Worm (Caenorhabditis elegans): Measurements from ENCODE around the gene F23B2.10.
A peak's percentile ranks its signal among the peaks of the same experiment; 100 is the strongest.

F23B2.10 gene

ce11 chrIV:9165681-9166080 lies 11.5 kb upstream of the F23B2.10 start, which contains the start of gene C07C7.3:
TSS of gene C07C7.3 (plus strand) at chrIV:9166051.
- TF ChIP-seq gmeb-2 (tag; optimal IDR thresholded peaks at IDR 0.05) (no peak), madf-2 (tag; optimal IDR thresholded peaks at IDR 0.05) (no peak), syd-9 (tag; optimal IDR thresholded peaks at IDR 0.05) (no peak), unc-55 (GFP tag; optimal IDR thresholded peaks at IDR 0.05) (no peak), Y22D7AL.16 (tag; optimal IDR thresholded peaks at IDR 0.05) (no peak), hlh-6 (tag; optimal IDR thresholded peaks at IDR 0.05) (no peak), pros-1 (tag; optimal IDR thresholded peaks at IDR 0.05) (no peak), ceh-19 (GFP tag; optimal IDR thresholded peaks at IDR 0.05) (no peak), ceh-18 (tag; optimal IDR thresholded peaks at IDR 0.05) (no peak), ceh-48 (tag; optimal IDR thresholded peaks at IDR 0.05) (no peak), hlh-15 (tag; optimal IDR thresholded peaks at IDR 0.05) (no peak), elt-2 (tag; optimal IDR thresholded peaks at IDR 0.05) (no peak), ceh-14 (tag; optimal IDR thresholded peaks at IDR 0.05) (no peak), pag-3 (tag; optimal IDR thresholded peaks at IDR 0.05; ENCODE audit: borderline replicate concordance) (no peak), ztf-16 (tag; optimal IDR thresholded peaks at IDR 0.05) (no peak), dmd-4 (tag; optimal IDR thresholded peaks at IDR 0.05; ENCODE audit: borderline replicate concordance) (no peak), ceh-2 (tag; optimal IDR thresholded peaks at IDR 0.05) (no peak), fkh-6 (tag; optimal IDR thresholded peaks at IDR 0.05) (no peak), hlh-30 (tag; optimal IDR thresholded peaks at IDR 0.05; ENCODE audit: insufficient read depth) (no peak)

ce11 chrIV:9165027-9165426 lies 10.9 kb upstream of the F23B2.10 start, which contains the start of gene pcp-2:
TSS of gene pcp-2 (minus strand) at chrIV:9165127.
- TF ChIP-seq hlh-30 (tag; optimal IDR thresholded peaks at IDR 0.05; ENCODE audit: insufficient read depth): no peak
- TF ChIP-seq K02D7.2 (tag; optimal IDR thresholded peaks at IDR 0.05): no peak
- no peak for TF ChIP-seq elt-2 (tag; optimal IDR thresholded peaks at IDR 0.05)
- no peak for TF ChIP-seq ceh-24 (tag; optimal IDR thresholded peaks at IDR 0.05)
- TF ChIP-seq pha-2 (tag; optimal IDR thresholded peaks at IDR 0.05): no peak
- TF ChIP-seq ceh-45 (GFP tag; IDR thresholded peaks at IDR 0.05): no peak
- no peak for TF ChIP-seq unc-3 (GFP tag; conservative IDR thresholded peaks at IDR 0.05)
- no peak for TF ChIP-seq unc-3 (tag; optimal IDR thresholded peaks at IDR 0.05)
- no peak for TF ChIP-seq npax-4 (tag; optimal IDR thresholded peaks at IDR 0.05)

DNA sequence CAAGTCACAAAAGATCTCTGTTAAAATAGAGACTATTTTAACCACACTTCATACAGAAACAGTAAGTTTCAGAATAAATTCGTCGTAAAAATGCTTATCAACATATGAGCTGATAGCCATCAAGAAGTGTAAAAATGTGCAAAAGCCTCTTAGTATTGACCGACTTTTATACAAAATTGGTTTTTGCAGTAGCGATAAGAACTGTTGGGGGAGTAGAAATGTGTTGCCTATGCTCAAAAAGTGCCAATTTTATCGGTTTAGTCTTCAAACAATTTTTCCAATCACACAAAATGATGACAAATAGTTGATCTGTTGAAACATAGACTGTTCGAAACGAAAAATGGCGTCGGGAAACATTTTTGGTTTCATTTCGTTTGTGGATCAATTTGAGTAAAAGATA lies 5.7 kb upstream of the F23B2.10 start:
- TF ChIP-seq elt-2 (tag; optimal IDR thresholded peaks at IDR 0.05): peak; percentile 8
- TF ChIP-seq eyg-1 (tag; optimal IDR thresholded peaks at IDR 0.05): no peak
- no peak for TF ChIP-seq pqm-1 (tag; optimal IDR thresholded peaks at IDR 0.05)

ce11 chrIV:9158969-9159800 lies 5.0 kb upstream of the F23B2.10 start, which contains the start of gene pcp-3:
TSS of gene pcp-3 (minus strand) at chrIV:9159019.
- TF ChIP-seq C38D4.7 (GFP tag; optimal IDR thresholded peaks at IDR 0.05): no peak
- TF ChIP-seq nhr-232 (tag; optimal IDR thresholded peaks at IDR 0.05): no peak
- TF ChIP-seq pha-2 (tag; optimal IDR thresholded peaks at IDR 0.05): no peak
- TF ChIP-seq pag-3 (tag; optimal IDR thresholded peaks at IDR 0.05; ENCODE audit: borderline replicate concordance): no peak
- no peak for TF ChIP-seq sox-2 (GFP tag; IDR thresholded peaks at IDR 0.05)
- TF ChIP-seq hlh-13 (GFP tag; optimal IDR thresholded peaks at IDR 0.05): no peak
- TF ChIP-seq unc-42 (tag; optimal IDR thresholded peaks at IDR 0.05): no peak

DNA sequence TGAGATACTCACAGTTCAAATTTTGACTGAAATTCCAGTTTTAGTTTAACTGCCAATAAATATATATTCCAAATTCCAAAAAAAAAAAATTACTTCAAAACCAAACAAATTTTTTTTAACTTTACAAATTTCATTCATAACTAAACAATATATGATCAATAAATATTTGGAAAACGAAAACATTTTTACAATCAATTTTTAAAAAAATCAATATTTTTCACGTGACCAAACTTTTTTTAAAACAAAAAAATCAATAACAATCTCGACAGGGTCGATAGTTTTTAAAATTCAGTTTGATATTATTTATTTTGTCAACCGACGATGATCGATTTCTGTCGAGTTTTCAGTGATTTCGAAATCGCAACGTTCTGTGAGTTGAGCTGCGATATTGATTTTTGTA lies 4.0 kb downstream of the F23B2.10 start, which contains the start of gene F23B2.7:
TSS of gene F23B2.7 (plus strand) at position 301 of the 400 bp plus-strand sequence.
- TF ChIP-seq mec-3 (tag; optimal IDR thresholded peaks at IDR 0.05; ENCODE audit: borderline replicate concordance): no peak
- TF ChIP-seq C08G9.2 (tag; optimal IDR thresholded peaks at IDR 0.05): no peak
- no peak for TF ChIP-seq Y22D7AL.16 (tag; optimal IDR thresholded peaks at IDR 0.05)
- no peak for TF ChIP-seq sdc-2 (tag; optimal IDR thresholded peaks at IDR 0.05)
- TF ChIP-seq nhr-232 (tag; optimal IDR thresholded peaks at IDR 0.05): no peak
- TF ChIP-seq ceh-31 (tag; optimal IDR thresholded peaks at IDR 0.05): no peak
- TF ChIP-seq unc-3 (GFP tag; conservative IDR thresholded peaks at IDR 0.05): no peak
- no peak for TF ChIP-seq unc-3 (tag; optimal IDR thresholded peaks at IDR 0.05)
- TF ChIP-seq zip-5 (tag; optimal IDR thresholded peaks at IDR 0.05): no peak
- TF ChIP-seq hlh-6 (tag; optimal IDR thresholded peaks at IDR 0.05): no peak
- no peak for TF ChIP-seq npax-4 (tag; optimal IDR thresholded peaks at IDR 0.05)
- no peak for TF ChIP-seq odd-2 (tag; optimal IDR thresholded peaks at IDR 0.05)
- no peak for TF ChIP-seq madf-2 (tag; optimal IDR thresholded peaks at IDR 0.05)
- no peak for TF ChIP-seq F13H6.1 (tag; optimal IDR thresholded peaks at IDR 0.05)
- TF ChIP-seq pat-9 (tag; optimal IDR thresholded peaks at IDR 0.05): no peak

Measured in whole organism, late embryonic.